Worm (Caenorhabditis elegans) whole organism, L1 larva: ENCODE data around the gene szy-20.

Source experiments
- C16A3.4 ChIP-seq: fragments of 150-350 bp; optimal IDR thresholded peaks from 2 replicates; lab custom pipeline; 2014; ENCODE audit warnings: missing biosample characterization, missing genetic modification characterization
- C34B4.2 ChIP-seq: sonication (generic microtip); optimal IDR thresholded peaks from 2 replicates; lab custom pipeline; 2017; ENCODE audit warnings: mild to moderate bottlenecking, missing genetic modification characterization, missing compliant biosample characterization
- F16B12.6 ChIP-seq: fragments of 150-350 bp; optimal IDR thresholded peaks from 2 replicates; lab custom pipeline; 2014; ENCODE audit warnings: missing biosample characterization, missing genetic modification characterization
- ceh-8 ChIP-seq: fragments of 200-800 bp; sonication (Bioruptor generic); optimal IDR thresholded peaks from 2 replicates; lab custom pipeline; 2018; ENCODE audit warnings: mild to moderate bottlenecking, missing genetic modification characterization, moderate library complexity, missing compliant biosample characterization
- ceh-88 ChIP-seq: fragments of 200-800 bp; sonication (Bioruptor generic); IDR thresholded peaks from 2 replicates; pipeline ENCODE4 v1.3.6; 2022; ENCODE audit warnings: missing genetic modification characterization, missing compliant biosample characterization
- dsc-1 ChIP-seq: sonication (generic microtip); optimal IDR thresholded peaks from 2 replicates; lab custom pipeline; 2016; ENCODE audit warnings: mild to moderate bottlenecking, missing genetic modification characterization, missing compliant biosample characterization
- efl-1 ChIP-seq, 4 experiments: fragments of 150-350 bp; optimal IDR thresholded peaks in 3 of 4; peaks in 1 of 4; 1 replicate in 1 of 4; 2 replicates in 3 of 4; lab custom pipeline; 2014; ENCODE audit warnings: missing biosample characterization in 2 of 4, missing genetic modification characterization in 2 of 4, missing genetic modification reagents in 2 of 4
- efl-3 ChIP-seq: fragments of 200-800 bp; sonication (Bioruptor generic); optimal IDR thresholded peaks from 2 replicates; lab custom pipeline; 2018; ENCODE audit warnings: mild to moderate bottlenecking, missing genetic modification characterization, missing compliant biosample characterization
- egl-13 ChIP-seq: sonication (generic microtip); optimal IDR thresholded peaks from 2 replicates; lab custom pipeline; 2016; ENCODE audit warnings: missing genotype, missing genetic modification reagents, missing genetic modification characterization, missing compliant biosample characterization
- elt-2 ChIP-seq: sonication (generic microtip); optimal IDR thresholded peaks from 2 replicates; lab custom pipeline; 2016; ENCODE audit warnings: missing genetic modification characterization, mild to moderate bottlenecking, inconsistent platforms, missing compliant biosample characterization, missing genetic modification reagents
- elt-3 ChIP-seq, 6 experiments: fragments of 150-350 bp in 1 of 6; sonication (generic microtip); optimal IDR thresholded peaks; 2 replicates each; lab custom pipeline; 2017 to 2018; ENCODE audit warnings: missing biosample characterization in 6 of 6, missing genetic modification characterization in 6 of 6, inconsistent platforms in 1 of 6
- ets-5 ChIP-seq: fragments of 200-800 bp; sonication (Bioruptor generic); IDR thresholded peaks from 2 replicates; pipeline ENCODE4 v1.3.6; 2022; ENCODE audit warnings: missing genetic modification characterization, missing compliant biosample characterization
- fos-1 ChIP-seq: fragments of 150-350 bp; optimal IDR thresholded peaks from 2 replicates; lab custom pipeline; 2014; ENCODE audit warnings: missing biosample characterization, missing genetic modification characterization
- grh-1 ChIP-seq: fragments of 200-800 bp; sonication (Bioruptor generic); IDR thresholded peaks from 2 replicates; pipeline ENCODE4 v1.3.6; 2022; ENCODE audit warnings: missing genetic modification reagents, missing genetic modification characterization, missing compliant biosample characterization
- hlh-4 ChIP-seq: sonication (generic microtip); optimal IDR thresholded peaks from 2 replicates; lab custom pipeline; 2016; ENCODE audit warnings: mild to moderate bottlenecking, missing genetic modification characterization, missing compliant biosample characterization
- hpl-2 ChIP-seq: fragments of 150-350 bp; optimal IDR thresholded peaks from 2 replicates; lab custom pipeline; 2014; ENCODE audit warnings: missing biosample characterization, missing genetic modification reagents, missing genetic modification characterization
- jun-1 ChIP-seq: fragments of 150-350 bp; optimal IDR thresholded peaks from 2 replicates; lab custom pipeline; 2014; ENCODE audit warnings: missing biosample characterization, missing genetic modification reagents, missing genetic modification characterization
- lin-14 ChIP-seq: fragments of 200-800 bp; sonication (Bioruptor generic); optimal IDR thresholded peaks from 2 replicates; lab custom pipeline; 2018; ENCODE audit warnings: mild to moderate bottlenecking, missing genetic modification characterization, moderate library complexity, missing compliant biosample characterization
- lin-39 ChIP-seq: fragments of 150-350 bp; optimal IDR thresholded peaks from 2 replicates; lab custom pipeline; 2014; ENCODE audit warnings: missing biosample characterization, missing genetic modification reagents, missing genetic modification characterization
- lir-3 ChIP-seq: sonication (generic microtip); optimal IDR thresholded peaks from 2 replicates; lab custom pipeline; 2016; ENCODE audit warnings: mild to moderate bottlenecking, missing genetic modification characterization, moderate library complexity, missing compliant biosample characterization; ENCODE audit not compliant: poor library complexity
- lsy-2 ChIP-seq, 2 experiments: fragments of 150-350 bp; optimal IDR thresholded peaks; 2 replicates each; lab custom pipeline; 2014; ENCODE audit warnings: missing biosample characterization in 2 of 2, missing genetic modification characterization in 2 of 2
- nhr-71 ChIP-seq: sonication (generic microtip); optimal IDR thresholded peaks from 2 replicates; lab custom pipeline; 2016; ENCODE audit warnings: mild to moderate bottlenecking, missing genetic modification characterization, moderate library complexity, missing compliant biosample characterization
- nhr-84 ChIP-seq: sonication (generic microtip); optimal IDR thresholded peaks from 2 replicates; lab custom pipeline; 2017; ENCODE audit warnings: missing biosample characterization, missing genetic modification characterization
- nhr-90 ChIP-seq: sonication (generic microtip); optimal IDR thresholded peaks from 2 replicates; lab custom pipeline; 2016; ENCODE audit warnings: mild to moderate bottlenecking, missing genetic modification characterization, missing compliant biosample characterization; ENCODE audit not compliant: poor library complexity
- pag-3 ChIP-seq: sonication (generic microtip); optimal IDR thresholded peaks from 2 replicates; lab custom pipeline; 2017; ENCODE audit warnings: missing genetic modification characterization, mild to moderate bottlenecking, missing compliant biosample characterization, antibody characterized with exemption, borderline replicate concordance; ENCODE audit not compliant: insufficient read depth
- pax-3 ChIP-seq: fragments of 200-800 bp; sonication (Bioruptor generic); optimal IDR thresholded peaks from 2 replicates; lab custom pipeline; 2018; ENCODE audit warnings: mild to moderate bottlenecking, missing genetic modification characterization, moderate library complexity, missing compliant biosample characterization
- pqm-1 ChIP-seq: sonication (generic microtip); optimal IDR thresholded peaks from 3 replicates; lab custom pipeline; 2017; ENCODE audit warnings: missing biosample characterization, missing genetic modification characterization
- skn-1 ChIP-seq: fragments of 150-350 bp; optimal IDR thresholded peaks from 2 replicates; lab custom pipeline; 2014; ENCODE audit warnings: missing biosample characterization, missing genetic modification characterization
- sptf-1 ChIP-seq: fragments of 150-350 bp; optimal IDR thresholded peaks from 2 replicates; lab custom pipeline; 2014; ENCODE audit warnings: missing biosample characterization, missing genetic modification characterization
- unc-62 ChIP-seq: fragments of 150-350 bp; optimal IDR thresholded peaks from 2 replicates; lab custom pipeline; 2014; ENCODE audit warnings: missing biosample characterization, missing genetic modification reagents, missing genetic modification characterization

The szy-20 gene

DNA sequence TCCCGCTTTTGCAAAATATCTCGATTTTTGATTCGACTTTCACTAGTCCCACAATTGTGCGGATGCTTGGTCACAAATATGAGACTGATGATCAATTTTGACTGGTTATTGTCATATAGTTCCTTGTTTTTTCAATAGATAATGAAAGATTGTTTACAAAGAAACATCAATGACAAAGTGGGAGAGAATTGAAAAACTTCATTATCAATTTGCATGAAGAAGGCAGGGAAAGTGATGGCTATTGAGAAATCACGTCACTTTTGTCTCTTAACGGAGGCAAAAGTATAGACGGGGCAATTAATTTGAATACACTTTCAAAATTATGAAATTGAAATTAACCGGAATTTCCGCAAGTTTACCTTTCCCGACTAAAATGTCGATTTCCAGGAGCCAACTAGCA lies 45.9 kb downstream of the szy-20 start:
- TF ChIP-seq egl-13 (tag; lab: Kevin White, UChicago) = no peak
- TF ChIP-seq elt-2 (tag; lab: Kevin White, UChicago) = no peak
- TF ChIP-seq ceh-8 = no peak
- TF ChIP-seq grh-1 (GFP tag; lab: Robert Waterston, UW) = no peak
- no peak for TF ChIP-seq lir-3 (tag; lab: Kevin White, UChicago)
- TF ChIP-seq dsc-1 (tag; lab: Kevin White, UChicago) = no peak
- no peak for TF ChIP-seq efl-1 (optimal IDR thresholded peaks at IDR 0.05; lab: Kevin White, UChicago)
- no peak for TF ChIP-seq efl-1 (GFP tag; optimal IDR thresholded peaks at IDR 0.05 in 1 of 2; lab: Kevin White, UChicago)
- no peak for TF ChIP-seq lin-39
- no peak for TF ChIP-seq fos-1 (tag; lab: Kevin White, UChicago)
- TF ChIP-seq pax-3 (tag; lab: Kevin White, UChicago) = no peak
- no peak for TF ChIP-seq sptf-1 (tag; lab: Kevin White, UChicago)
- TF ChIP-seq nhr-90 (tag; lab: Kevin White, UChicago) = no peak
- TF ChIP-seq, all 84 proteins: peak for 0

DNA sequence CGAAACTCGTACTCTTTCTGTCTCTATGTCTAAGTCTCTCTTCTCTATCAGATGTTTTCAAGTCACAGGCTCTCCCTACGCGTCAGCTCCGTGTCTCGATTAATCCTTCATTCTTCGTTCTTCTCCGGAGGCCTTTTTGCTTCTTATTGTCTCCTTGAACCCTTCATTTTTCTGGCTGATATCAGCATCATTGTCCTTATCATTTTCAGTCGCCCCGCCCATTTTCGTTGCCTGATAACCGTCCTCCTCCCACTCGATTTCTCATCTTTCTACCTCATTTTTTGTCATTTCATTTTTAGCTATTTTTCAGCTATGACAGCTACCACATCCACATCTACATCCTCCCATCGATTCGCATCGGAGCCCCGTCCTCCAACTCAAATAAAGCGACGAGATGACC lies 47.0 kb downstream of the szy-20 start, which contains the start of gene B0457.6:
Gene B0457.6, plus strand, starts transcription at position 284 of the 400 bp plus-strand sequence.
- peak; percentile 6 for TF ChIP-seq lin-14
- peak; percentile 35 for TF ChIP-seq elt-2 (tag; lab: Kevin White, UChicago)
- no peak for TF ChIP-seq elt-3 (tag; optimal IDR thresholded peaks at IDR 0.05; lab: Kevin White, UChicago)

DNA sequence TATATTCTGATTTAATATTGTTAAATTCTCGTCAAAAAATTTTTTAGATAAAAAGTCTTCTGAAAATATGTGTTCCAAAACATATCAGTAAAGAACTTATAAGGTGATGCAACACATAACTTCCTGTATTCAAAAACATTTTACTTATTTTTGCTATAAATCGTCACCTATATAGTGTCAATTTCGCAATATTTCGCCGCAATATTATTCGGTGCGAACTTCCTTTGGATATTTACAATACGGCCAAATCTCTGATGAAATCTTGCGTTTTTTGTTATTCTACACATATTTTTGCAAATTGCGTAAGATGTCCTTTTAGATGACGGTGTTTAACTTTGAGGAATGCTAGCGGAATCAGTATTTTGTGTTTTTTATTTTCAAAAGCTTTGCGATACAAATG lies 47.7 kb downstream of the szy-20 start:
- TF ChIP-seq pqm-1 (no peak), nhr-90 (tag; lab: Kevin White, UChicago) (no peak), C34B4.2 (tag; lab: Kevin White, UChicago) (no peak), elt-3 (tag; optimal IDR thresholded peaks at IDR 0.05; lab: Kevin White, UChicago) (no peak), efl-1 (optimal IDR thresholded peaks at IDR 0.05; lab: Kevin White, UChicago) (no peak), efl-1 (GFP tag; optimal IDR thresholded peaks at IDR 0.05 in 1 of 2; lab: Kevin White, UChicago) (no peak), ets-5 (GFP tag; lab: Robert Waterston, UW) (no peak), nhr-84 (tag; lab: Kevin White, UChicago) (no peak), unc-62 (GFP tag; lab: Kevin White, UChicago) (no peak), F16B12.6 (tag; lab: Kevin White, UChicago) (no peak), hlh-4 (tag; lab: Kevin White, UChicago) (no peak), hpl-2 (no peak)

DNA sequence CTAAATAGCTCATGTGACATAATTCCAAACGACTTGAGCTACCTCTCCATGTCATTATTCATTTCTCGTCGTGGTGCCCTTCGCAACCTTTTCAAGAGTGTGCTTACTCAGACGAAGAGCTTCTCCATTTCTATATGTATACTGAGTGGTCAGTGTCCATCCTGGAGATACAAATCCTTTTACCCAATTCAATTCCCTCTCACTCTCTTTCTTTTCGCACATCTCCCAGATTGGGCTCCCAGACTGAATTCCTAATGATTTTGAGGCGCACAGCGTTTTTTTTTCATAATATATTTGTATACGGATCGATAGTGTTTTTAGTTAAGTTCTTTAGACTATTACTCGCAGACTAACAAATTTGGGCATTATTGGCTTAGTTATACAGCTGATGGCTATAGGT lies 48.2 kb downstream of the szy-20 start:
- peak; percentile 11 for TF ChIP-seq lin-14
- TF ChIP-seq nhr-71 (tag; lab: Kevin White, UChicago) = no peak
- no peak for TF ChIP-seq lir-3 (tag; lab: Kevin White, UChicago)

DNA sequence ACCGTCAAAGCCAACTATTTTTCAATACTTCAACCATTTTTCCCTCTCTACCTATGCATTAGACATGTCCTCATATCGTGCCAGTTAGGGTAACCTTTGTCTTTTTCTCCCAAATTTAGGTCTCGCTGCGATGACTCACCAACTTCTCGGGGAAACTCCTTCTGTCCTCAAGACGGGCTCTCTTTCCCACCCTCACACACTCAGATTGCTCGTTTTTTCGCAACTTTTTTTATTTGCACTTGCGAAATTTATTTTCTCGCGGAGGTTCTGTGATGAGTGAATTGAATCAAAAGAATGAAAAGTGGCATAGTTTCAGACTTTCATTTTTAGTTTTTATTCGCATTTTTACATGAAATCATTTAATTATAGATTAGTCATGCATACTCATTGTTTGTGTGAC lies 48.8 kb downstream of the szy-20 start:
- TF ChIP-seq efl-3 (GFP tag; lab: Kevin White, UChicago) = no peak
- TF ChIP-seq jun-1 (tag; lab: Kevin White, UChicago) = no peak
- no peak for TF ChIP-seq pag-3 (tag; lab: Kevin White, UChicago)
- peak; percentile 26 for TF ChIP-seq skn-1 (tag; lab: Kevin White, UChicago)
- no peak for TF ChIP-seq ceh-88 (GFP tag; lab: Robert Waterston, UW)
- TF ChIP-seq fos-1 (tag; lab: Kevin White, UChicago) = peak; percentile 48
- peak; percentile 31 for TF ChIP-seq lin-14
- no peak for TF ChIP-seq ets-5 (GFP tag; lab: Robert Waterston, UW)

DNA sequence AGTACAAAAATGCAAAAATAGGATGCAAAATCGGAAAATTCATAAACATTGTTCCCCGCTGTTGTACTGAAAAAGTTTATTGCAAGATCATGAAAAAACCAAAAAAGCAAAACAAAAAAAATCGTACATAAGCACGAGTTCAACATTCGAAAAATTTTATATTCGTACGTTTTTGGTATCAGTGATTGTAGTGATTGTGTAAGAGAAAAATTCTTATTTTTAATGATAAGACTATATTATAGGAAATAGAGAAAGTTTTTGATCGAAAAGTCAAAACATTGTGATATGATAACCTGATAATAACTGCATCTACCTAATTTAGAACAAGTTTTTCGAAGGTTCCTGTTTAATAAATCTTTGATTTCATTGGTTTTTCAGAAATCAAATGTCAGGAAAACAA lies 51.8 kb downstream of the szy-20 start:
- peak in 1 of 6 experiments; percentile 28 for TF ChIP-seq elt-3 (tag; optimal IDR thresholded peaks at IDR 0.05; lab: Kevin White, UChicago)
- peak; percentile 1 for TF ChIP-seq elt-2 (tag; lab: Kevin White, UChicago)
- TF ChIP-seq lsy-2 (tag; optimal IDR thresholded peaks at IDR 0.05; lab: Kevin White, UChicago) = no peak
- no peak for TF ChIP-seq C16A3.4 (tag; lab: Kevin White, UChicago)
- no peak for TF ChIP-seq lin-39
